Fruit fly (Drosophila melanogaster) whole organism, adult: Measurements from ENCODE around the gene Nelf-A.

Source experiments
- CG11617 ChIP-seq: fragments of 200-800 bp; sonication (Bioruptor generic); optimal IDR thresholded peaks from 2 replicates; lab custom pipeline; 2017; ENCODE audit warnings: mild to moderate bottlenecking, missing biosample characterization, missing genetic modification reagents, missing genetic modification characterization
- CG7045 ChIP-seq: fragments of 200-800 bp; sonication (Bioruptor generic); optimal IDR thresholded peaks from 2 replicates; lab custom pipeline; 2017; ENCODE audit warnings: missing biosample characterization, mild to moderate bottlenecking, missing genetic modification characterization
- CG7101 ChIP-seq: fragments of 200-800 bp; sonication (Bioruptor generic); optimal IDR thresholded peaks from 2 replicates; lab custom pipeline; 2018; ENCODE audit warnings: missing biosample characterization, mild to moderate bottlenecking, missing genetic modification characterization, moderate library complexity
- Clk ChIP-seq: fragments of 200-800 bp; sonication (Bioruptor generic); optimal IDR thresholded peaks from 2 replicates; lab custom pipeline; 2017; ENCODE audit warnings: missing biosample characterization, missing genetic modification characterization
- bab1 ChIP-seq: fragments of 200-800 bp; sonication (Bioruptor generic); optimal IDR thresholded peaks from 3 replicates; lab custom pipeline; 2019; ENCODE audit warnings: missing biosample characterization, mild to moderate bottlenecking, missing genetic modification characterization, moderate library complexity
- cnc ChIP-seq, 2 experiments: fragments of >200 bp; optimal IDR thresholded peaks; 2 replicates each; lab custom pipeline; 2017
- ovo ChIP-seq: fragments of 200-800 bp; sonication (Bioruptor generic); optimal IDR thresholded peaks from 2 replicates; lab custom pipeline; 2016; ENCODE audit warnings: missing biosample characterization, missing genetic modification characterization
- pad ChIP-seq: fragments of 200-800 bp; sonication (Bioruptor generic); optimal IDR thresholded peaks from 3 replicates; lab custom pipeline; 2017; ENCODE audit warnings: missing biosample characterization, missing genetic modification characterization, mild to moderate bottlenecking, moderate library complexity, missing genetic modification reagents
- tj ChIP-seq: fragments of 200-800 bp; sonication (Bioruptor generic); optimal IDR thresholded peaks from 3 replicates; lab custom pipeline; 2017; ENCODE audit warnings: missing biosample characterization, mild to moderate bottlenecking, missing genetic modification characterization, moderate library complexity

DNA sequence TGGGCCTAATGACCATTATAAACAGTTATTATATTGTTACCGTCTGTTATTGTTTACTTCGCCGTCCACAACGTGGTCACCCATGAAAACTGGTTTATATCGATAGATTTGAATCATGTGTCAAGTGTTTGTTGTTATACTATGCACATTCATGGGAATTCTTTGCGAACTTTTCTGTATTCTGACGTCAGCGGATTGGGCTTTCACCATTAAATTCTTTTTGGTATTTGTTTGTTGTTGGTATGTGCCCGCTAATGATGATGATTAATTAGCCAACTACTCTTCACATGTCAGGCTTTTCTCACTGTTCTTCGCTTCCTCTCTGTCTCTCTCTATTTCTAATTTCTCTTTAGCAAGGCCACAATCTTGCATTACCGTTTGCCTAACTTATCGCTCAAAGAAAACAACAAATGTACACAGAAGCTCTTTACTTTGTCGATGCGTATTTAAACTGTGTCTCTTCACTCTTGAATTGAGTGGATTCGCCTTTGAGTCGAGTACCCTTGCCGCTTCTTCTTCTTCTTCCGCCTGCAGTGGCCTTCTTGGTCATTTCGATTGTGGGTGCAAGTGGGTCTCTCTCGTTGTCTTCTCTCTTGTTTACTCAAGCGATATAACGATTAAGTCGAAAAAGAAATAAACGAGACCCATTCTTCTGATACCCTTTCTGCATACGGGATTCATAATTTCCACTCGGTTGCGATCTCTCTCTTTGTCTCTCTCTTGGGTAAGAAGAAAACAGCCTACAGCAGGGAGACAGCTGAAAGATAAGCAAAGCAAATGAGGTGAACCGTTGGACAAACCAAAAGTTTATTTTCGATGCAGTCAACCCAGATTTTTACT is 19.6 kb upstream of the Nelf-A start:
- no peak for TF ChIP-seq tj (GFP tag; lab: Kevin White, UChicago)
- TF ChIP-seq Clk (GFP tag; lab: Kevin White, UChicago): no peak
- no peak for TF ChIP-seq ovo (GFP tag; lab: Kevin White, UChicago)
- TF ChIP-seq CG7045 (GFP tag; lab: Kevin White, UChicago): no peak
- peak in 1 of 2 experiments; percentile 34 for TF ChIP-seq cnc (optimal IDR thresholded peaks at IDR 0.05; lab: Kevin White, UChicago)
- no peak for TF ChIP-seq CG11617
- TF ChIP-seq bab1 (GFP tag; lab: Kevin White, UChicago): no peak
- TF ChIP-seq CG7101 (tag; lab: Kevin White, UChicago): peak; percentile 58
- no peak for TF ChIP-seq pad (GFP tag; lab: Kevin White, UChicago)
